Worm (Caenorhabditis elegans): Measurements from ENCODE around the gene C55A6.7.
"Not testable (repeated sequence)": the region's sequence is repeated elsewhere in the genome, so short reads cannot be mapped to it uniquely, and the experiment has no call there.

DNA sequence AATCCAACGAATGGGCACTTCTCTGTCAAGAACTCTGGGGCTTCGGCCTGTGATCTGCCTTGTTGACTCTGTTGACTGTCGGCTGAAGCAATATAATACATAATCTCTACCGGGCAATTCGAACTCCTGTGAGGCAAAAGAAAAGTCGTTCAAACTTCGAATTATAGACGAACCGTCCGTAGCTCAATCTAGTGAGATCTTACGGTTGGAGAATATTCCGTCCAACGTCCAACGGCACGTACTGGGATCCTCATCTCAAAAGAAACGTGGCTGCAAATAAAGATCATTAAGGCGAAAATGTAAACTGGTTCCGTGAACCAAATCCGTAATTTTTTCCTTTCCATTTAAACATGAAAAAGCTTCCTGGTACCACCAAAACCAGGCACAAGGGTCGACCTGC, 39.6 kb downstream of the C55A6.7 start, which contains the start of gene T11F9.14:
- not testable (repeated sequence) for TF ChIP-seq ama-1 (optimal IDR thresholded peaks at IDR 0.05); F13C5.2 (tag; optimal IDR thresholded peaks at IDR 0.05); tbx-37 (GFP tag; conservative IDR thresholded peaks at IDR 0.05); hnd-1 (tag; optimal IDR thresholded peaks at IDR 0.05); sea-1 (GFP tag; conservative IDR thresholded peaks at IDR 0.05); tra-4 (tag; optimal IDR thresholded peaks at IDR 0.05); flt-1 (GFP tag; IDR thresholded peaks at IDR 0.05); ets-7 (tag; optimal IDR thresholded peaks at IDR 0.05); pes-1 (GFP tag; IDR thresholded peaks at IDR 0.05); ceh-13 (GFP tag; optimal IDR thresholded peaks at IDR 0.05); aly-1 (tag; optimal IDR thresholded peaks at IDR 0.05); hmbx-1 (tag; optimal IDR thresholded peaks at IDR 0.05); tbx-11 (GFP tag; IDR thresholded peaks at IDR 0.05); B0310.2 (tag; optimal IDR thresholded peaks at IDR 0.05)

Data from whole organism, early embryonic.